Fruit fly (Drosophila melanogaster): ENCODE data around the gene Srp14.

The Srp14 gene

dm6 chr3R:20579816-20580215, at the start of gene Srp14, which contains the start of gene EloB (continued):
- peak; percentile 59 for TF ChIP-seq fkh (GFP tag; optimal IDR thresholded peaks at IDR 0.05)
- no peak for TF ChIP-seq Sox102F (GFP tag; optimal IDR thresholded peaks at IDR 0.05)
- TF ChIP-seq spab (GFP tag; optimal IDR thresholded peaks at IDR 0.05), result no peak
- peak; percentile 84 for TF ChIP-seq lz (GFP tag; optimal IDR thresholded peaks at IDR 0.05)
- no peak for TF ChIP-seq CG32006 (GFP tag; optimal IDR thresholded peaks at IDR 0.05)
- peak; percentile 85 for TF ChIP-seq acj6 (GFP tag; optimal IDR thresholded peaks at IDR 0.05)
- no peak for TF ChIP-seq CG16779 (tag; optimal IDR thresholded peaks at IDR 0.05)

dm6 chr3R:20534575-20534974, 45.3 kb upstream of the Srp14 start, which contains the start of the genes MtnE and MtnD:
TSS of gene MtnE (minus strand) at chr3R:20534704.
TSS of gene MtnD (plus strand) at chr3R:20534962.
- no peak for TF ChIP-seq CG11762 (GFP tag; optimal IDR thresholded peaks at IDR 0.05; ENCODE audit: insufficient read depth)
- TF ChIP-seq CG16779 (tag; optimal IDR thresholded peaks at IDR 0.05), result no peak
- TF ChIP-seq vri (GFP tag; optimal IDR thresholded peaks at IDR 0.05), result peak; percentile 29
- peak; percentile 69 for TF ChIP-seq Eip78C (GFP tag)
- peak; percentile 16 for TF ChIP-seq CG3919 (GFP tag; optimal IDR thresholded peaks at IDR 0.05)
- TF ChIP-seq Sox14 (GFP tag; optimal IDR thresholded peaks at IDR 0.05), result no peak
- peak; percentile 88 for TF ChIP-seq svp (GFP tag)

DNA sequence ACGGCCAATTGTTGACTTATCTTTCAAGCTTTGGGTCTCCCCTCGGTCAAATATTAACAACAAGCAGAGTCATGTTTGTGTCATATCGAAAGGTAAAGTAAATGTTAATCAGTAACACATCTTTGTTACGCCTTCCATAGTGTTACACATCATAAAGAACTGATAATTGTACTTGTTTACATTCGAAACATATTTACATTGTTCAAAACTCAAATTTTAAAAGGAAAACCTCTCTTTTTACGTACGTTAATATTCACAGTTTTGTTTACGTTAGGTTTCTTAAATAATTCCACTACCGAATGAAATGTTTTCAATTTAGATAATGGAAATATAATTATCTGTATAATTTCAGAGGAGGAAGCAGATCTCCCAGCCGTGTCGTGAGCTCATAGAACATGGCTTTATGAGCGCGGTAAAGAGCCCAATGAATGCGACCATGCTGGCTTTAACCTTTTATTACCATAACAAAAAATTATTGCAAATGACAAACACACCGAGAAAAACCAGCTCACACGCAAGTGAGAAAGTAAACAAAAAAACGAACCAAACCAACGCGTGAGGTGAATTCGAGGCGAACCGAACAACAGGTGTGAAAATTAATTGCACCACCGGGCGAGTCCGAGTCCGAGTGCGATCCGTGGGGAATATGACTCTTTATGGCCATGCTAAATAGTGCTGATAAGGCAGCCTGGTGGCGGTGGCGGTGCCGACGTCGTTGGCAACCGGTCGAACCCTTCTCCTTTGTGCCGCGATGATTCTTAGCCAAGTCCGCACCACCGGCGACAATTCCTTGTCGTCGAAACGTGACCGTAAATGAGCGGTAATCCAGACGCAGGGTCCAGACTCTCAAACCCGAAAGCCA, 37.4 kb upstream of the Srp14 start:
- no peak for TF ChIP-seq salr (GFP tag; optimal IDR thresholded peaks at IDR 0.05)
- 0 out of 3 replicates have a peak, but pooled peaks have one; percentile 8 for TF ChIP-seq CG6163 (GFP tag; IDR thresholded peaks at IDR 0.05)
- TF ChIP-seq OdsH (GFP tag; optimal IDR thresholded peaks at IDR 0.05), result no peak
- no peak for TF ChIP-seq dsx (GFP tag; optimal IDR thresholded peaks at IDR 0.05; ENCODE audit: poor library complexity, severe bottlenecking)
- TF ChIP-seq topi (GFP tag; optimal IDR thresholded peaks at IDR 0.05), result no peak
- TF ChIP-seq fkh (GFP tag; optimal IDR thresholded peaks at IDR 0.05), result peak; percentile 76
- TF ChIP-seq dac (GFP tag; optimal IDR thresholded peaks at IDR 0.05), result no peak
- TF ChIP-seq CG8319 (GFP tag; optimal IDR thresholded peaks at IDR 0.05), result no peak
- TF ChIP-seq CG4318 (GFP tag; optimal IDR thresholded peaks at IDR 0.05), result no peak
- no peak for TF ChIP-seq Hr38 (GFP tag; optimal IDR thresholded peaks at IDR 0.05)
- no peak for TF ChIP-seq CG6792 (GFP tag; optimal IDR thresholded peaks at IDR 0.05)
- TF ChIP-seq fd85E (GFP tag; optimal IDR thresholded peaks at IDR 0.05), result no peak
- no peak for TF ChIP-seq CG10669 (GFP tag; optimal IDR thresholded peaks at IDR 0.05)
- no peak for TF ChIP-seq vri (GFP tag; optimal IDR thresholded peaks at IDR 0.05)
- TF ChIP-seq CG8632 (GFP tag; optimal IDR thresholded peaks at IDR 0.05), result no peak
- TF ChIP-seq CG10631 (GFP tag; optimal IDR thresholded peaks at IDR 0.05), result no peak
- no peak for TF ChIP-seq CG32006 (GFP tag; optimal IDR thresholded peaks at IDR 0.05)
- TF ChIP-seq Ets21C (GFP tag; optimal IDR thresholded peaks at IDR 0.05), result no peak
- TF ChIP-seq Lpt (GFP tag; optimal IDR thresholded peaks at IDR 0.05), result no peak
- TF ChIP-seq net (GFP tag; optimal IDR thresholded peaks at IDR 0.05), result no peak
- TF ChIP-seq Sox14 (GFP tag; optimal IDR thresholded peaks at IDR 0.05), result no peak
- TF ChIP-seq pdm3 (GFP tag; optimal IDR thresholded peaks at IDR 0.05), result no peak
- TF ChIP-seq ss (GFP tag; optimal IDR thresholded peaks at IDR 0.05), result no peak
- no peak for TF ChIP-seq Ets96B (tag; optimal IDR thresholded peaks at IDR 0.05)
- no peak for TF ChIP-seq CG34406 (GFP tag; optimal IDR thresholded peaks at IDR 0.05)
- no peak for TF ChIP-seq fd59A (GFP tag; optimal IDR thresholded peaks at IDR 0.05)
- no peak for TF ChIP-seq Blimp-1 (GFP tag; optimal IDR thresholded peaks at IDR 0.05)
- TF ChIP-seq CG1621 (tag; optimal IDR thresholded peaks at IDR 0.05), result peak; percentile 32
- TF ChIP-seq esn (GFP tag; optimal IDR thresholded peaks at IDR 0.05), result peak; percentile 12
- no peak for TF ChIP-seq CG6808 (GFP tag; optimal IDR thresholded peaks at IDR 0.05)
- TF ChIP-seq Met (GFP tag; optimal IDR thresholded peaks at IDR 0.05), result no peak
- TF ChIP-seq Sox15 (GFP tag; optimal IDR thresholded peaks at IDR 0.05), result no peak
- peak; percentile 70 for TF ChIP-seq Eip78C (GFP tag)
- no peak for TF ChIP-seq CG11762 (GFP tag; optimal IDR thresholded peaks at IDR 0.05; ENCODE audit: insufficient read depth)
- no peak for TF ChIP-seq Gug (GFP tag; IDR thresholded peaks at IDR 0.05)
- no peak for TF ChIP-seq CG9139 (GFP tag; optimal IDR thresholded peaks at IDR 0.05)
- TF ChIP-seq CG8119 (GFP tag; IDR thresholded peaks at IDR 0.05), result no peak
- TF ChIP-seq eg (GFP tag; IDR thresholded peaks at IDR 0.05), result no peak

Data from whole organism, prepupa.